Fruit fly (Drosophila melanogaster): ENCODE measurements around the gene SPR.

The SPR gene

dm6 chrX:5429271-5429670 is 17.2 kb upstream of the SPR start, which contains the start of gene CG15784:
TSS of gene CG15784 (plus strand) at chrX:5429571.
- TF ChIP-seq dac (GFP tag; optimal IDR thresholded peaks at IDR 0.05), result no peak
- no peak for TF ChIP-seq CG11762 (GFP tag; optimal IDR thresholded peaks at IDR 0.05; ENCODE audit: insufficient read depth)
- no peak for TF ChIP-seq Hr4 (GFP tag; optimal IDR thresholded peaks at IDR 0.05)
- no peak for TF ChIP-seq Eip78C (GFP tag)
- TF ChIP-seq CG4318 (GFP tag; optimal IDR thresholded peaks at IDR 0.05), result no peak
- TF ChIP-seq CG10631 (GFP tag; optimal IDR thresholded peaks at IDR 0.05), result no peak
- no peak for TF ChIP-seq CG1621 (tag; optimal IDR thresholded peaks at IDR 0.05)
- TF ChIP-seq CG8119 (GFP tag; IDR thresholded peaks at IDR 0.05), result no peak
- no peak for TF ChIP-seq vri (GFP tag; optimal IDR thresholded peaks at IDR 0.05)
- no peak for TF ChIP-seq CG9139 (GFP tag; optimal IDR thresholded peaks at IDR 0.05)
- TF ChIP-seq spab (GFP tag; optimal IDR thresholded peaks at IDR 0.05), result no peak
- no peak for TF ChIP-seq OdsH (GFP tag; optimal IDR thresholded peaks at IDR 0.05)
- no peak for TF ChIP-seq Blimp-1 (GFP tag; optimal IDR thresholded peaks at IDR 0.05)
- TF ChIP-seq CG6808 (GFP tag; optimal IDR thresholded peaks at IDR 0.05), result no peak

- TF ChIP-seq salr (GFP tag; optimal IDR thresholded peaks at IDR 0.05) (peak; percentile 65 to 85), CG9139 (GFP tag; optimal IDR thresholded peaks at IDR 0.05) (peak; percentile 77), dac (GFP tag; optimal IDR thresholded peaks at IDR 0.05) (peak; percentile 84), CG6163 (GFP tag; IDR thresholded peaks at IDR 0.05) (peak; percentile 79; the same call in 2 of the 3 replicates), Lpt (GFP tag; optimal IDR thresholded peaks at IDR 0.05) (peak; percentile 88), Sox15 (GFP tag; optimal IDR thresholded peaks at IDR 0.05) (peak; percentile 90), CG10669 (GFP tag; optimal IDR thresholded peaks at IDR 0.05) (peak; percentile 89), CG8119 (GFP tag; IDR thresholded peaks at IDR 0.05) (peak; percentile 90), topi (GFP tag; optimal IDR thresholded peaks at IDR 0.05) (peak; percentile 93), lz (GFP tag; optimal IDR thresholded peaks at IDR 0.05) (peak; percentile 94), acj6 (GFP tag; optimal IDR thresholded peaks at IDR 0.05) (peak; percentile 91), CG16779 (tag; optimal IDR thresholded peaks at IDR 0.05) (peak; percentile 82), CG3032 (tag; optimal IDR thresholded peaks at IDR 0.05) (peak; percentile 80), Gug (GFP tag; IDR thresholded peaks at IDR 0.05) (peak; percentile 76), fd85E (GFP tag; optimal IDR thresholded peaks at IDR 0.05) (peak; percentile 52), Hr39 (GFP tag; optimal IDR thresholded peaks at IDR 0.05) (peak; percentile 92), CG31627 (GFP tag; optimal IDR thresholded peaks at IDR 0.05) (peak; percentile 92), ss (GFP tag; optimal IDR thresholded peaks at IDR 0.05) (peak; percentile 87 to 91), CG6854 (GFP tag; optimal IDR thresholded peaks at IDR 0.05) (peak; percentile 83), fd59A (GFP tag; optimal IDR thresholded peaks at IDR 0.05) (peak; percentile 85), CG7368 (GFP tag; optimal IDR thresholded peaks at IDR 0.05) (peak; percentile 84), CG11902 (GFP tag; optimal IDR thresholded peaks at IDR 0.05) (peak; percentile 91), Eip93F (GFP tag; optimal IDR thresholded peaks at IDR 0.05) (peak; percentile 65), Eip78C (GFP tag) (peak; percentile 98), svp (GFP tag) (peak; percentile 95), spab (GFP tag; optimal IDR thresholded peaks at IDR 0.05) (peak; percentile 81), CG4318 (GFP tag; optimal IDR thresholded peaks at IDR 0.05) (peak; percentile 86), CG11294 (GFP tag; IDR thresholded peaks at IDR 0.05) (peak; percentile 74), CG32006 (GFP tag; optimal IDR thresholded peaks at IDR 0.05) (peak; percentile 93), cyc (GFP tag; optimal IDR thresholded peaks at IDR 0.05) (peak; percentile 92), CG6792 (GFP tag; optimal IDR thresholded peaks at IDR 0.05) (peak; percentile 91), Sox102F (GFP tag; optimal IDR thresholded peaks at IDR 0.05) (peak; percentile 88), Hr4 (GFP tag; optimal IDR thresholded peaks at IDR 0.05) (peak; percentile 89), CG6808 (GFP tag; optimal IDR thresholded peaks at IDR 0.05) (peak; percentile 91), achi (GFP tag; optimal IDR thresholded peaks at IDR 0.05) (peak; percentile 91), Ets96B (tag; optimal IDR thresholded peaks at IDR 0.05) (peak; percentile 79), CG8632 (GFP tag; optimal IDR thresholded peaks at IDR 0.05) (peak; percentile 81), eg (GFP tag; IDR thresholded peaks at IDR 0.05) (peak; percentile 69), Hr38 (GFP tag; optimal IDR thresholded peaks at IDR 0.05) (no peak), pdm3 (GFP tag; optimal IDR thresholded peaks at IDR 0.05) (peak; percentile 94), Eip75B (GFP tag; optimal IDR thresholded peaks at IDR 0.05) (peak; percentile 89), CG15336 (GFP tag; IDR thresholded peaks at IDR 0.05) (peak; percentile 88)
Measured at dm6 chrX:5429778-5430576, 16.5 kb upstream of the SPR start.
